Fruit fly (Drosophila melanogaster): ENCODE data around the gene CG33272.

dm6 chr3L:11536132-11536531 lies 25.7 kb upstream of the CG33272 start:
- TF ChIP-seq CG11093 (GFP tag; IDR thresholded peaks at IDR 0.05) = no peak; the same call in 2 of the 3 replicates
- TF ChIP-seq CG8944 (GFP tag; optimal IDR thresholded peaks at IDR 0.05) = no peak
- TF ChIP-seq CG17361 (GFP tag; IDR thresholded peaks at IDR 0.05) = 0 out of 3 replicates have a peak, but pooled peaks have one; percentile 15
- TF ChIP-seq H2.0 (GFP tag; IDR thresholded peaks at IDR 0.05) = no peak
- TF ChIP-seq sd (tag; optimal IDR thresholded peaks at IDR 0.05) = no peak
- TF ChIP-seq psq (GFP tag; optimal IDR thresholded peaks at IDR 0.05) = no peak
- no peak for TF ChIP-seq CG12219 (GFP tag; optimal IDR thresholded peaks at IDR 0.05)
- no peak for TF ChIP-seq pho (GFP tag; optimal IDR thresholded peaks at IDR 0.05)
- TF ChIP-seq Ssrp (tag; optimal IDR thresholded peaks at IDR 0.05) = no peak
- TF ChIP-seq Dll (GFP tag; IDR thresholded peaks at IDR 0.05; ENCODE audit: partially characterized antibody) = no peak
- no peak for TF ChIP-seq gro (GFP tag; optimal IDR thresholded peaks at IDR 0.05)
- no peak for TF ChIP-seq CG8359 (GFP tag; optimal IDR thresholded peaks at IDR 0.05; ENCODE audit: borderline replicate concordance)
- no peak for TF ChIP-seq bab2 (GFP tag; optimal IDR thresholded peaks at IDR 0.05)
